Worm (Caenorhabditis elegans): ENCODE measurements around the gene tbx-32.
"Not testable (repeated sequence)": the region's sequence is repeated elsewhere in the genome, so short reads cannot be mapped to it uniquely, and the experiment has no call there.

The tbx-32 gene

DNA sequence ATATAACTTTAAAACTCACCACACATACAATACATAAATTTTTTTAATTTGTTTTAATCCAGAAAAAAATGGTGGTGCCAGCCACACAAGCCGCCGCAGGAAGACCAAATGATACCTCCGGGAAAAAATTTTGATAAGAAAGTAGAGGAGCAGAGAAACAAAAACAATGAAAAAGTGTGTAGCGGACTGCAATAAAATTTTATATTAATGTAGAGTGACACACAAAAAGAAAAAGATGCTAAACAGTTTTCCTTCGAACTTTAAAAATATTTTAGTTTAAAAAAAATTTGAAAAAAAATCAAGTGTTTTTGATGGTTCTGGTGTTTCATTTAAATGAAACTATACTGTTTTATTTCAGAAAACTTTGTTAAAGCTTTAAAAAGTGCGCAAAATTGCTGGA is 34.7 kb downstream of the tbx-32 start, which contains the start of gene C36C9.12:
C36C9.12 (minus strand) TSS at position 101 of the 400 bp plus-strand sequence.
- TF ChIP-seq hlh-1 (tag; optimal IDR thresholded peaks at IDR 0.05); cnd-1 (tag; optimal IDR thresholded peaks at IDR 0.05); unc-62 (GFP tag; optimal IDR thresholded peaks at IDR 0.05): not testable (repeated sequence)

ce11 chrX:1690894-1691293 is 35.6 kb downstream of the tbx-32 start, which contains the start of gene C36C9.6:
C36C9.6 (minus strand) TSS chrX:1690994.
- not testable (repeated sequence) for TF ChIP-seq unc-120 (tag; optimal IDR thresholded peaks at IDR 0.05; ENCODE audit: poor library complexity, severe bottlenecking); ceh-43 (GFP tag; optimal IDR thresholded peaks at IDR 0.05); nhr-28 (tag; optimal IDR thresholded peaks at IDR 0.05)

- not testable (repeated sequence) for TF ChIP-seq M03D4.4 (tag; optimal IDR thresholded peaks at IDR 0.05); bed-3 (GFP tag; optimal IDR thresholded peaks at IDR 0.05); blmp-1 (tag; optimal IDR thresholded peaks at IDR 0.05)
Observed at ce11 chrX:1696879-1697278, 41.6 kb downstream of the tbx-32 start, which contains the start of gene C36C9.4. C36C9.4 (minus strand) TSS chrX:1696979.

ce11 chrX:1698476-1698875 is 43.2 kb downstream of the tbx-32 start:
- TF ChIP-seq ztf-11 (tag; optimal IDR thresholded peaks at IDR 0.05): no peak
- no peak for TF ChIP-seq tbx-8 (GFP tag; optimal IDR thresholded peaks at IDR 0.05)

DNA sequence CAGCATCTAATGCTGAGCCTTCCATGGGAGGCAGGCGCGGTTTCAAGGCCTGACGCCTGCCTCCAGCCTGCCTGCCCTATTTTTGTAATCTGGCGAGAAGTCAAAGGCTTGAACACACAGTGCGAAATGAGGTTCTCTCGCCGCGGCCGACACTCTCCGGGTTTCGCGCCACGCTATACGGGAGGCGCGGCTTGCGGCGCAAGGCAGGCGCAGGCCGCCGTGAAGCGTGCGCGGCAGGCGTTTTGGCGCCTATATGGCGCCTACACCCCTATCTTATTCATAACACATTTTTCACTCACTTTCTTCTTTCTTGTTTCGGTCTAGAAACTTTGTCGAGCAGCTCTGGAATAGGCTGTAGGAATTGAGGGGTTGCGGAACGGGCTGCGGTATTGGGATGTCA is 47.7 kb downstream of the tbx-32 start:
- TF ChIP-seq unc-39 (tag; optimal IDR thresholded peaks at IDR 0.05) (no peak), sem-2 (GFP tag; optimal IDR thresholded peaks at IDR 0.05) (no peak), bed-3 (GFP tag; optimal IDR thresholded peaks at IDR 0.05) (no peak), ceh-83 (GFP tag; optimal IDR thresholded peaks at IDR 0.05) (no peak), cnd-1 (tag; optimal IDR thresholded peaks at IDR 0.05) (no peak), ceh-43 (GFP tag; optimal IDR thresholded peaks at IDR 0.05) (no peak), ceh-39 (tag; optimal IDR thresholded peaks at IDR 0.05) (no peak), unc-62 (GFP tag; optimal IDR thresholded peaks at IDR 0.05) (no peak), ces-1 (GFP tag; optimal IDR thresholded peaks at IDR 0.05) (no peak), elt-3 (tag; optimal IDR thresholded peaks at IDR 0.05) (no peak), mep-1 (tag; optimal IDR thresholded peaks at IDR 0.05) (no peak), unc-120 (tag; optimal IDR thresholded peaks at IDR 0.05; ENCODE audit: poor library complexity, severe bottlenecking) (no peak)

DNA sequence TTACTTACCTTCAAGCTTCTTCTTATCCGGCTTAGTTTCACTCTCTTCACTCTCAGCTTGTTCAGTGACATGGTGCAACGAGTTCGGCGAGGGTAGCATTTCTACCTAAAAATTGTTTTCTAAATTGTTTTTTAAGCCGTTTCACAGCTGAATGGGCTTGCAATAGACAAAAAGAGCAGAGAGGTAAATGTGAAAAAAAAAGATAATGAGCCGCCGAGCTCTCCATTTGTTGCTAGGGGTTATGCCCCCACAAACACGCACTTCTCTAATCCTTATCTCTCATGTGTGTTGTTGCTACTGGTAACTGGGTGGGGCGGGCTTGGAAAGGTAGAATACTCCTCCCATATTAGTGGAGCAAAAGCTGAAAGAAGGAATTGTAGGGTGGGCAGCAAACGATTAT is 48.5 kb downstream of the tbx-32 start, which contains the start of gene C36C9.5:
C36C9.5 (minus strand) TSS at position 101 of the 400 bp plus-strand sequence.
- TF ChIP-seq nhr-2 (tag; optimal IDR thresholded peaks at IDR 0.05): no peak
- no peak for TF ChIP-seq sptf-1 (tag; optimal IDR thresholded peaks at IDR 0.05)
- no peak for TF ChIP-seq lsy-2 (tag; optimal IDR thresholded peaks at IDR 0.05)
- no peak for TF ChIP-seq unc-62 (GFP tag; optimal IDR thresholded peaks at IDR 0.05)
- no peak for TF ChIP-seq drap-1 (GFP tag; optimal IDR thresholded peaks at IDR 0.05)
- TF ChIP-seq ceh-39 (tag; optimal IDR thresholded peaks at IDR 0.05): no peak
- TF ChIP-seq nhr-28 (tag; optimal IDR thresholded peaks at IDR 0.05): no peak

- no peak for TF ChIP-seq cnd-1 (tag; optimal IDR thresholded peaks at IDR 0.05)
- TF ChIP-seq ceh-43 (GFP tag; optimal IDR thresholded peaks at IDR 0.05): no peak
- TF ChIP-seq snpc-4 (tag; optimal IDR thresholded peaks at IDR 0.05): no peak
- no peak for TF ChIP-seq nhr-237 (tag; optimal IDR thresholded peaks at IDR 0.05)
- TF ChIP-seq drap-1 (GFP tag; optimal IDR thresholded peaks at IDR 0.05): no peak
- no peak for TF ChIP-seq lin-13 (tag; optimal IDR thresholded peaks at IDR 0.05)
- no peak for TF ChIP-seq mls-2 (tag; optimal IDR thresholded peaks at IDR 0.05)
- no peak for TF ChIP-seq nhr-76 (tag; optimal IDR thresholded peaks at IDR 0.05)
- TF ChIP-seq mab-5 (tag; optimal IDR thresholded peaks at IDR 0.05): no peak
- TF ChIP-seq ces-1 (GFP tag; optimal IDR thresholded peaks at IDR 0.05): no peak
- TF ChIP-seq unc-39 (tag; optimal IDR thresholded peaks at IDR 0.05): no peak
- no peak for TF ChIP-seq mep-1 (tag; optimal IDR thresholded peaks at IDR 0.05)
- no peak for TF ChIP-seq ceh-39 (tag; optimal IDR thresholded peaks at IDR 0.05)
- no peak for TF ChIP-seq pha-4 (tag; optimal IDR thresholded peaks at IDR 0.05)
- no peak for TF ChIP-seq unc-120 (tag; optimal IDR thresholded peaks at IDR 0.05; ENCODE audit: poor library complexity, severe bottlenecking)
- no peak for TF ChIP-seq elt-3 (tag; optimal IDR thresholded peaks at IDR 0.05)
- no peak for TF ChIP-seq ztf-11 (tag; optimal IDR thresholded peaks at IDR 0.05)
- TF ChIP-seq flh-1 (GFP tag; optimal IDR thresholded peaks at IDR 0.05): no peak
- no peak for TF ChIP-seq ceh-83 (GFP tag; optimal IDR thresholded peaks at IDR 0.05)
- no peak for TF ChIP-seq tbx-8 (GFP tag; optimal IDR thresholded peaks at IDR 0.05)
Observed at ce11 chrX:1706538-1706937, 51.2 kb downstream of the tbx-32 start, which contains the start of gene F07G6.5. F07G6.5 (minus strand) TSS chrX:1706638.

All from whole organism, mixed stage, embryonic.